Fruit fly (Drosophila melanogaster) whole organism, adult: Measurements from ENCODE around the gene CG46306.

ENCODE experiments used
- CG7101 ChIP-seq: fragments of 200-800 bp; sonication (Bioruptor generic); optimal IDR thresholded peaks from 2 replicates; lab custom pipeline; 2018; ENCODE audit warnings: missing biosample characterization, mild to moderate bottlenecking, missing genetic modification characterization, moderate library complexity
- bab1 ChIP-seq: fragments of 200-800 bp; sonication (Bioruptor generic); optimal IDR thresholded peaks from 3 replicates; lab custom pipeline; 2019; ENCODE audit warnings: missing biosample characterization, mild to moderate bottlenecking, missing genetic modification characterization, moderate library complexity
- ovo ChIP-seq: fragments of 200-800 bp; sonication (Bioruptor generic); optimal IDR thresholded peaks from 2 replicates; lab custom pipeline; 2016; ENCODE audit warnings: missing biosample characterization, missing genetic modification characterization

DNA sequence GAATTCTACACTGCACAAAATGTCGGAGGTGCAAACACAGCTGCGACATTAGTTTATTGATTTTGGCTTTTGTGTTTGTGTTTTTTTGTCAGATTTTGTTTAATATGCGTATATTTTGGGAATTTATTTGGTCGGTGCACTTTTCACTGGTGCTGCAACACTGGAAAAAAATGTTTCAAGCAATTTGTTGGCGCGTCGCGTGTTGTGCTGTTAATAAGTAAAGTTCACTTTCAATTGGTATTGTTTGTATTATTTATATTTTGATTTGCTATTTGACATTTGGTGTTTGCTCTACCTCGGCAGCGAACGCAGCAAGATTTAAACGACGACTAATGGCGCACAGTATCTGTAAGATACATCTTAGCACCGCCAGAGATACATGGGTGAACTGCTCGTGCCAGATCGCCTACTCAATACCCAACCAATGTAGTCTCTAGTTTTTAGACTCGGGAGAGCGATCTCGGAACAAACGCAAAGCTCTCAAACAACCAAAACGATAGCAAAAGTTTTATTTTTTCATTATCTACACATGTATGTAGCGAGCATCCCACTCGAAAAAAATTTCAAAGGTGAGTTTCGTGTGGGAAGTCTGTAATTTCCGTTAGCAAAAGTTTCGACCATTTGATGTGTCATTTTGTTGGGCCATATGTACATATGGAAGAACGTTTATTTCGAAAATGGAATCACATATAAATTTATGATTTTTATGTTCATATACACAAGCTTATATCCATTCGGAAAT, 53.0 kb downstream of the CG46306 start:
- TF ChIP-seq CG7101, result no peak
- TF ChIP-seq ovo, result no peak
- TF ChIP-seq bab1 (GFP tag; lab: Kevin White, UChicago), result no peak
